Worm (Caenorhabditis elegans) whole organism, young adult: ENCODE measurements around the gene C16C10.13.

Experiments used
- D2030.7 ChIP-seq: fragments of 200-800 bp; sonication (Bioruptor generic); IDR thresholded peaks from 2 replicates; pipeline ENCODE4 v1.3.6; 2022; ENCODE audit warnings: missing genetic modification reagents, missing genetic modification characterization, missing compliant biosample characterization
- F55B11.4 ChIP-seq: sonication (generic microtip); optimal IDR thresholded peaks from 2 replicates; lab custom pipeline; 2016; ENCODE audit warnings: missing compliant biosample characterization, missing genetic modification characterization, borderline replicate concordance; ENCODE audit not compliant: insufficient read depth
- ama-1 ChIP-seq, 3 experiments: fragments of 150-350 bp in 1 of 3; sonication (generic microtip) in 2 of 3; optimal IDR thresholded peaks; 2 replicates each; lab custom pipeline; 2014 to 2018; ENCODE audit warnings: missing biosample characterization in 2 of 3, missing genetic modification characterization in 2 of 3, missing genetic modification reagents in 2 of 3
- ceh-100 ChIP-seq: fragments of 200-800 bp; sonication (Bioruptor generic); IDR thresholded peaks from 2 replicates; pipeline ENCODE4 v1.3.6; 2022; ENCODE audit warnings: missing genetic modification reagents, missing genetic modification characterization, missing compliant biosample characterization
- chd-7 ChIP-seq: sonication (generic microtip); optimal IDR thresholded peaks from 2 replicates; lab custom pipeline; 2016; ENCODE audit warnings: mild to moderate bottlenecking, missing genetic modification characterization, moderate library complexity, missing compliant biosample characterization
- hmg-1.2 ChIP-seq: fragments of 200-800 bp; sonication (Bioruptor generic); IDR thresholded peaks from 2 replicates; pipeline ENCODE4 v1.3.6; 2022; ENCODE audit warnings: missing genetic modification reagents, missing genetic modification characterization, missing compliant biosample characterization
- mcd-1 ChIP-seq: fragments of 200-800 bp; sonication (Bioruptor generic); IDR thresholded peaks from 2 replicates; pipeline ENCODE4 v1.3.6; 2022; ENCODE audit warnings: missing genetic modification reagents, missing genetic modification characterization, missing compliant biosample characterization
- nfya-1 ChIP-seq: sonication (generic microtip); optimal IDR thresholded peaks from 2 replicates; lab custom pipeline; 2017; ENCODE audit warnings: antibody characterized with exemption, missing compliant biosample characterization, missing genetic modification characterization, borderline replicate concordance; ENCODE audit not compliant: insufficient read depth
- snpc-1.1 ChIP-seq: sonication (generic microtip); optimal IDR thresholded peaks from 2 replicates; lab custom pipeline; 2017; ENCODE audit warnings: missing genetic modification characterization, mild to moderate bottlenecking, missing compliant biosample characterization, antibody characterized with exemption, moderate library complexity, missing genotype, missing genetic modification reagents; ENCODE audit not compliant: insufficient read depth

DNA sequence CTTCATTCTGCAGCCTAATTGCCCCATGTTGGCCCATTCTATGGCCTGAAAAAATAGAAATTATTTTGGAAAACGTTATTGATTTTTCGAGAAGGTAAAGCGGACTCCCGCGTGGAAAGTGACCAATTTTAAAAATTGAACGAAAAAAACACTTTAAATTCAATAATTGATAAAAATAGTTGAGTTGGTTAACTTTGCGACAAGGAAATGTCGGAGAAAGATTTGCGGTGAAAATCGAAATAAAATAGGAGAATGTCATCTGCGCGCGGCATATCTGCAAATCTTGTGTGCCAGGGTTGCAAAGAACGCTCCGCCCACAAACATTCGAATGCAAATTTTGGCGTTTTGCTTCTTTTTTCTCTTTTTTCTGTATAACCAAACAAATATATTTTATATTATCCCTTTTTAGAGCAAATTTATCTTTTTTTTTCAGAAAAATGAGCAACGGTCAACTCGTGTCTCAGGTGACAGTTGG is 5.3 kb upstream of the C16C10.13 start, which contains the start of the genes rnf-121 and C16C10.4:
- no peak for TF ChIP-seq chd-7 (tag; lab: Kevin White, UChicago)
- TF ChIP-seq D2030.7 (GFP tag; lab: Robert Waterston, UW): peak; percentile 61; the same call in 1 of the 2 replicates
- TF ChIP-seq F55B11.4 (tag; lab: Kevin White, UChicago): no peak
- TF ChIP-seq hmg-1.2: peak; percentile 38; the same call in 1 of the 2 replicates
- peak; percentile 77 for TF ChIP-seq ceh-100 (GFP tag; lab: Robert Waterston, UW)
- peak; percentile 31 for TF ChIP-seq snpc-1.1 (tag; lab: Kevin White, UChicago)
- no peak for TF ChIP-seq nfya-1 (tag; lab: Kevin White, UChicago)
- TF ChIP-seq mcd-1 (GFP tag; lab: Robert Waterston, UW): peak; percentile 75
- TF ChIP-seq ama-1 (optimal IDR thresholded peaks at IDR 0.05; lab: Kevin White, UChicago): no peak
- TF ChIP-seq ama-1 (GFP tag; optimal IDR thresholded peaks at IDR 0.05; lab: Kevin White, UChicago): peak in 1 of 2 experiments; percentile 62
